Worm (Caenorhabditis elegans): ENCODE measurements around the gene H43E16.1.
A peak's percentile ranks its signal among the peaks of the same experiment; 100 is the strongest.

The H43E16.1 gene

DNA sequence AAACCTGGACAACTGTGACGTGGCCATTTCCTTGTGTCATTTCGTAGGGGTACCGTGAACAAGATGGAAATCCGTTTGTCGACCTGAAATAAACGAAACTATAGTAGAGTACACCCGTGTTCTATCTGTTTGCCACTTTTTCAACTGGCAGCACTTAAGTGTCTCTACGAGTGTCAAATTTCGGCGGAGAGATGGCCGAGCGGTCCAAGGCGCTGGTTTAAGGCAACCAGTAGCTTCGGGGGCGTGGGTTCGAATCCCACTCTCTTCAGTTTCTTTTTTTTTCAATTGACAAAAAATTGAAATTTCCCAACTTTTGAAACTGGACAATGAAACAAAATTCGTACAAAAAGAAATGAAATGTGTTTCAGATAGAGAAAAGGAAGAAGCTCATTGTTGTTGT lies 47.5 kb downstream of the H43E16.1 start:
- TF ChIP-seq dao-5 (tag; optimal IDR thresholded peaks at IDR 0.05) (no peak), W03F9.2 (tag; optimal IDR thresholded peaks at IDR 0.05) (no peak), him-1 (tag; optimal IDR thresholded peaks at IDR 0.05) (peak; percentile 49)

DNA sequence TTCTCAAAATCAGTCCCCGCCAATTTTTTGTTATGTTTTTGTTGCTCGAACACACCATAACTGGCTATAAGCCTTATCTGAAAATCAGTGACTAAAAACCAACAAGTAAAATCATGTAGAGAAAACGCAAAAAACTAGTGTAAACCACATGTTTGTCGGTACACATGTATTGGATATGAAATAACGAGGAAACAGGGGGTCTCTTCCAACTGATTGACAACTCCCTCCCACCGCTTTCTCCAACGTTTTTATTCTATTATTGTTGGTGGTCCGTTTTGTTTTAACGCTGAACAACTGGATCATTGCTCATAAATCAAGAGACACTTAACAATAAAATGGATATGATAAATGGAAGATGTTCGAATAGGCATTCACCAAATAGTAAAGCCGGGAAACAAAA lies 52.7 kb downstream of the H43E16.1 start:
- TF ChIP-seq him-1 (tag; optimal IDR thresholded peaks at IDR 0.05) (no peak), W03F9.2 (tag; optimal IDR thresholded peaks at IDR 0.05) (no peak), dao-5 (tag; optimal IDR thresholded peaks at IDR 0.05) (no peak)

Data from whole organism, L4/young adult.